Fruit fly (Drosophila melanogaster): ENCODE data around the gene Rab9D.

DNA sequence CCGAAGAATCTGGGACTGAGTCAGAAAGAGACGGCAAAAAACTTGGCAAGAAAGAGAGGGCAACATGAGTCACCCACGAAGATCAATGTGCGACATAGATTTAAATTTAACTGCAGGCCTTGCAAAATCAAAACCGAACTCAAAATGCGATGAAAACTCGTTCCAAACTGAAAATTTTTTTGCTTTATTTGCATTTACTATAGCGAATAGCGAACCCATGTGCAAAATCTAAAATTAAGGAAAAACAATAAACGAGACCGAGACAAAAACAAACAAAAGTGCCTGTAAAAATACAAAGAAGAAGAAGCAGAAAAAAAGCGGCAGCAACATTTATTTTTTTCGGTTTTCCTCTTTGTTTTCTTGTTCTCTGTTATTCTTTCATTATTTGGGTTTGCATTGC is 42.9 kb upstream of the Rab9D start:
- TF ChIP-seq pan (optimal IDR thresholded peaks at IDR 0.05), result no peak
- TF ChIP-seq psq (optimal IDR thresholded peaks at IDR 0.05), result no peak
- TF ChIP-seq usp (GFP tag; optimal IDR thresholded peaks at IDR 0.05), result no peak
- no peak for TF ChIP-seq CG8478 (optimal IDR thresholded peaks at IDR 0.05)
- TF ChIP-seq EcR (GFP tag; optimal IDR thresholded peaks at IDR 0.05), result no peak

Data from whole organism.